Fruit fly (Drosophila melanogaster) whole organism, embryonic: ENCODE results near the gene CG44094.

Experiments used
- Antp ChIP-seq: fragments of 200-800 bp; sonication (Bioruptor generic); optimal IDR thresholded peaks from 3 replicates; lab custom pipeline; 2016; ENCODE audit warnings: missing biosample characterization, missing genetic modification characterization
- Bteb2 ChIP-seq: fragments of 200-800 bp; sonication (Bioruptor generic); optimal IDR thresholded peaks from 2 replicates; lab custom pipeline; 2016; ENCODE audit warnings: missing biosample characterization, missing genetic modification characterization
- CG11398 ChIP-seq: fragments of 200-800 bp; sonication (Bioruptor generic); optimal IDR thresholded peaks from 2 replicates; lab custom pipeline; 2016; ENCODE audit warnings: missing biosample characterization, missing genetic modification characterization
- CG1233 ChIP-seq: fragments of 200-800 bp; sonication (Bioruptor generic); optimal IDR thresholded peaks from 4 replicates; lab custom pipeline; 2018; ENCODE audit warnings: missing biosample characterization, mild to moderate bottlenecking, missing genetic modification characterization
- CG12391 ChIP-seq: fragments of 200-800 bp; sonication (Bioruptor generic); optimal IDR thresholded peaks from 3 replicates; lab custom pipeline; 2018; ENCODE audit warnings: missing biosample characterization, mild to moderate bottlenecking, missing genetic modification characterization, moderate library complexity
- CG12659 ChIP-seq: fragments of 200-800 bp; sonication (Bioruptor generic); optimal IDR thresholded peaks from 3 replicates; lab custom pipeline; 2017; ENCODE audit warnings: mild to moderate bottlenecking, missing biosample characterization, missing genetic modification reagents, missing genetic modification characterization
- CG12769 ChIP-seq: fragments of 200-800 bp; sonication (Bioruptor generic); optimal IDR thresholded peaks from 2 replicates; lab custom pipeline; 2019; ENCODE audit warnings: missing biosample characterization, mild to moderate bottlenecking, missing genetic modification characterization, moderate library complexity
- CG13296 ChIP-seq: fragments of 200-800 bp; sonication (Bioruptor generic); optimal IDR thresholded peaks from 3 replicates; lab custom pipeline; 2018; ENCODE audit warnings: missing biosample characterization, mild to moderate bottlenecking, missing genetic modification characterization
- CG14014 ChIP-seq: fragments of 200-800 bp; sonication (Bioruptor generic); IDR thresholded peaks from 2 replicates; pipeline ENCODE4 v1.3.6; 2022; ENCODE audit warnings: missing biosample characterization, missing genetic modification characterization
- CG17359 ChIP-seq: fragments of 200-800 bp; sonication (Bioruptor generic); optimal IDR thresholded peaks from 3 replicates; lab custom pipeline; 2018; ENCODE audit warnings: missing biosample characterization, mild to moderate bottlenecking, missing genetic modification characterization, moderate library complexity
- CG1832 ChIP-seq: fragments of 200-800 bp; sonication (Bioruptor generic); optimal IDR thresholded peaks from 2 replicates; lab custom pipeline; 2017; ENCODE audit warnings: missing biosample characterization, mild to moderate bottlenecking, missing genetic modification characterization, inconsistent platforms
- CG18599 ChIP-seq: fragments of 200-800 bp; sonication (Bioruptor generic); optimal IDR thresholded peaks from 3 replicates; lab custom pipeline; 2017; ENCODE audit warnings: missing biosample characterization, missing genetic modification characterization, mild to moderate bottlenecking, moderate library complexity, missing genetic modification reagents
- CG2120 ChIP-seq: fragments of 200-800 bp; sonication (Bioruptor generic); optimal IDR thresholded peaks from 3 replicates; lab custom pipeline; 2016; ENCODE audit warnings: missing biosample characterization, missing genetic modification characterization
- CG2875 ChIP-seq: fragments of 200-800 bp; sonication (Bioruptor generic); optimal IDR thresholded peaks from 2 replicates; lab custom pipeline; 2017; ENCODE audit warnings: missing biosample characterization, mild to moderate bottlenecking, missing genetic modification characterization, missing genetic modification reagents
- CG30431 ChIP-seq: fragments of 200-800 bp; sonication (Bioruptor generic); optimal IDR thresholded peaks from 2 replicates; lab custom pipeline; 2017; ENCODE audit warnings: missing biosample characterization, missing genetic modification characterization
- CG3281 ChIP-seq: fragments of 200-800 bp; sonication (Bioruptor generic); optimal IDR thresholded peaks from 3 replicates; lab custom pipeline; 2017; ENCODE audit warnings: missing biosample characterization, mild to moderate bottlenecking, missing genetic modification characterization
- CG34224 ChIP-seq: fragments of 200-800 bp; sonication (Bioruptor generic); IDR thresholded peaks from 3 replicates; pipeline ENCODE4 v1.3.6; 2022; ENCODE audit warnings: missing biosample characterization, missing genetic modification characterization; ENCODE audit not compliant: partially characterized antibody
- CG6254 ChIP-seq: fragments of 200-800 bp; sonication (Bioruptor generic); optimal IDR thresholded peaks from 3 replicates; lab custom pipeline; 2017; ENCODE audit warnings: mild to moderate bottlenecking, missing biosample characterization, missing genetic modification reagents, missing genetic modification characterization
- CG6654 ChIP-seq: fragments of 200-800 bp; sonication (Bioruptor generic); optimal IDR thresholded peaks from 2 replicates; lab custom pipeline; 2017; ENCODE audit warnings: missing biosample characterization, mild to moderate bottlenecking, missing genetic modification characterization
- CG7963 ChIP-seq: fragments of 200-800 bp; sonication (Bioruptor generic); IDR thresholded peaks from 3 replicates; pipeline ENCODE4 v1.3.6; 2022; ENCODE audit warnings: missing biosample characterization, missing genetic modification characterization; ENCODE audit not compliant: partially characterized antibody
- CG7987 ChIP-seq: fragments of 200-800 bp; sonication (Bioruptor generic); optimal IDR thresholded peaks from 2 replicates; lab custom pipeline; 2018; ENCODE audit warnings: missing biosample characterization, mild to moderate bottlenecking, missing genetic modification characterization, moderate library complexity
- CG8359 ChIP-seq: fragments of 200-800 bp; sonication (Bioruptor generic); optimal IDR thresholded peaks from 2 replicates; lab custom pipeline; 2017; ENCODE audit warnings: missing biosample characterization, mild to moderate bottlenecking, missing genetic modification characterization, borderline replicate concordance
- CG9932 ChIP-seq: fragments of 200-800 bp; sonication (Bioruptor generic); IDR thresholded peaks from 2 replicates; pipeline ENCODE4 v1.3.6; 2022; ENCODE audit warnings: missing biosample characterization, missing genetic modification characterization
- CoRest ChIP-seq: fragments of 200-800 bp; sonication (Bioruptor generic); optimal IDR thresholded peaks from 3 replicates; lab custom pipeline; 2018; ENCODE audit warnings: missing biosample characterization, mild to moderate bottlenecking, missing genetic modification characterization, moderate library complexity
- Doc3 ChIP-seq: fragments of 200-800 bp; sonication (Bioruptor generic); IDR thresholded peaks from 3 replicates; pipeline ENCODE4 v1.3.6; 2022; ENCODE audit warnings: missing biosample characterization, missing genetic modification characterization; ENCODE audit not compliant: partially characterized antibody
- Drgx ChIP-seq: fragments of 200-800 bp; sonication (Bioruptor generic); IDR thresholded peaks from 2 replicates; pipeline ENCODE4 v1.3.6; 2022; ENCODE audit warnings: missing biosample characterization, missing genetic modification characterization
- Hand ChIP-seq: fragments of 200-800 bp; sonication (Bioruptor generic); optimal IDR thresholded peaks from 2 replicates; lab custom pipeline; 2017; ENCODE audit warnings: mild to moderate bottlenecking, missing biosample characterization, missing genetic modification reagents, missing genetic modification characterization
- Hsf ChIP-seq: fragments of 200-800 bp; sonication (Bioruptor generic); optimal IDR thresholded peaks from 3 replicates; lab custom pipeline; 2016; ENCODE audit warnings: missing biosample characterization, missing genetic modification characterization
- Mrtf ChIP-seq: fragments of 200-800 bp; sonication (Bioruptor generic); IDR thresholded peaks from 3 replicates; pipeline ENCODE4 v1.3.6; 2022; ENCODE audit warnings: missing biosample characterization, missing genetic modification characterization
- NC2α ChIP-seq: fragments of 200-800 bp; sonication (Bioruptor generic); optimal IDR thresholded peaks from 2 replicates; lab custom pipeline; 2016; ENCODE audit warnings: missing biosample characterization, missing genetic modification characterization
- NK7.1 ChIP-seq: fragments of 200-800 bp; sonication (Bioruptor generic); optimal IDR thresholded peaks from 3 replicates; lab custom pipeline; 2016; ENCODE audit warnings: missing biosample characterization, missing genetic modification characterization
- Nf-YB ChIP-seq: fragments of 200-800 bp; sonication (Bioruptor generic); optimal IDR thresholded peaks from 3 replicates; lab custom pipeline; 2019; ENCODE audit warnings: missing biosample characterization, mild to moderate bottlenecking, missing genetic modification characterization, moderate library complexity
- Stat92E ChIP-seq, 3 experiments: fragments of >200 bp in 2 of 3; fragments of 200-800 bp in 1 of 3; sonication (Bioruptor generic) in 1 of 3; optimal IDR thresholded peaks; 2 replicates each; lab custom pipeline; 2017 to 2019; ENCODE audit warnings: missing biosample characterization in 3 of 3, missing genetic modification characterization in 3 of 3, mild to moderate bottlenecking in 1 of 3, moderate library complexity in 1 of 3
- bowl ChIP-seq: fragments of 200-800 bp; sonication (Bioruptor generic); IDR thresholded peaks from 2 replicates; pipeline ENCODE4 v1.3.6; 2022; ENCODE audit warnings: missing biosample characterization, missing genetic modification characterization
- caup ChIP-seq: fragments of 200-800 bp; sonication (Bioruptor generic); optimal IDR thresholded peaks from 3 replicates; lab custom pipeline; 2017; ENCODE audit warnings: missing biosample characterization, mild to moderate bottlenecking, missing genetic modification characterization, moderate library complexity; ENCODE audit not compliant: severe bottlenecking
- fd64A ChIP-seq: fragments of 200-800 bp; sonication (Bioruptor generic); optimal IDR thresholded peaks from 3 replicates; lab custom pipeline; 2018; ENCODE audit warnings: missing biosample characterization, mild to moderate bottlenecking, missing genetic modification characterization
- grau ChIP-seq: fragments of 200-800 bp; optimal IDR thresholded peaks from 3 replicates; lab custom pipeline; 2019; ENCODE audit warnings: missing biosample characterization, mild to moderate bottlenecking, missing genetic modification characterization, moderate library complexity
- kay ChIP-seq: fragments of 200-800 bp; sonication (Bioruptor generic); optimal IDR thresholded peaks from 2 replicates; lab custom pipeline; 2016; ENCODE audit warnings: missing biosample characterization, missing genetic modification characterization
- mirr ChIP-seq: fragments of 200-800 bp; sonication (Bioruptor generic); optimal IDR thresholded peaks from 3 replicates; lab custom pipeline; 2018; ENCODE audit warnings: missing biosample characterization, mild to moderate bottlenecking, missing genetic modification characterization
- nerfin-2 ChIP-seq: fragments of 200-800 bp; sonication (Bioruptor generic); IDR thresholded peaks from 2 replicates; pipeline ENCODE4 v1.3.6; 2022; ENCODE audit warnings: missing biosample characterization, missing genetic modification characterization; ENCODE audit not compliant: partially characterized antibody
- oc ChIP-seq: fragments of 200-800 bp; sonication (Bioruptor generic); optimal IDR thresholded peaks from 2 replicates; lab custom pipeline; 2018; ENCODE audit warnings: missing biosample characterization, mild to moderate bottlenecking, missing genetic modification characterization, moderate library complexity
- pb ChIP-seq: fragments of 200-800 bp; sonication (Bioruptor generic); optimal IDR thresholded peaks from 3 replicates; lab custom pipeline; 2016; ENCODE audit warnings: missing biosample characterization, missing genetic modification characterization
- pnt ChIP-seq: fragments of 200-800 bp; sonication (Bioruptor generic); optimal IDR thresholded peaks from 3 replicates; lab custom pipeline; 2016; ENCODE audit warnings: missing biosample characterization, missing genetic modification characterization
- pzg ChIP-seq: fragments of 200-800 bp; sonication (Bioruptor generic); optimal IDR thresholded peaks from 3 replicates; lab custom pipeline; 2018; ENCODE audit warnings: missing biosample characterization, mild to moderate bottlenecking, missing genetic modification characterization, moderate library complexity
- schlank ChIP-seq: fragments of 200-800 bp; sonication (Bioruptor generic); optimal IDR thresholded peaks from 2 replicates; lab custom pipeline; 2018; ENCODE audit warnings: missing biosample characterization, mild to moderate bottlenecking, missing genetic modification characterization
- scrt ChIP-seq: fragments of 200-800 bp; sonication (Bioruptor generic); optimal IDR thresholded peaks from 2 replicates; lab custom pipeline; 2018; ENCODE audit warnings: missing biosample characterization, mild to moderate bottlenecking, missing genetic modification characterization, moderate library complexity
- sr ChIP-seq: fragments of 200-800 bp; sonication (Bioruptor generic); IDR thresholded peaks from 3 replicates; pipeline ENCODE4 v1.3.6; 2022; ENCODE audit warnings: missing biosample characterization, missing genetic modification characterization
- tgo ChIP-seq: fragments of 200-800 bp; sonication (Bioruptor generic); IDR thresholded peaks from 3 replicates; pipeline ENCODE4 v1.3.6; 2022; ENCODE audit warnings: missing biosample characterization, missing genetic modification characterization
- zfh2 ChIP-seq: fragments of 200-800 bp; sonication (Bioruptor generic); optimal IDR thresholded peaks from 2 replicates; lab custom pipeline; 2016; ENCODE audit warnings: missing biosample characterization, missing genetic modification characterization

The CG44094 gene

dm6 chr3R:14568501-14569137 lies 7.8 kb downstream of the CG44094 start, which contains the start of gene CG8066 (continued):
- TF ChIP-seq CG1233 (no peak), CG6654 (GFP tag; lab: Kevin White, UChicago) (no peak), NK7.1 (no peak), CG11398 (GFP tag; lab: Kevin White, UChicago) (no peak), CG9932 (GFP tag; lab: Robert Waterston, UW) (peak; percentile 67), CG7963 (GFP tag; lab: Robert Waterston, UW) (no peak), NC2α (GFP tag; lab: Kevin White, UChicago) (no peak), kay (peak; percentile 59), CG7987 (GFP tag; lab: Kevin White, UChicago) (no peak), grau (peak; percentile 7), CoRest (tag; lab: Kevin White, UChicago) (peak; percentile 11), scrt (no peak), CG2875 (GFP tag; lab: Kevin White, UChicago) (no peak), zfh2 (no peak), pnt (GFP tag; lab: Kevin White, UChicago) (no peak), CG1832 (no peak), CG12391 (tag; lab: Kevin White, UChicago) (peak; percentile 25), Hsf (GFP tag; lab: Kevin White, UChicago) (no peak), bowl (GFP tag; lab: Robert Waterston, UW) (no peak), oc (no peak), Nf-YB (GFP tag; lab: Kevin White, UChicago) (no peak), fd64A (GFP tag; lab: Kevin White, UChicago) (no peak), CG17359 (tag; lab: Kevin White, UChicago) (peak; percentile 15), CG8359 (GFP tag; lab: Kevin White, UChicago) (no peak), Doc3 (GFP tag; lab: Robert Waterston, UW) (peak; percentile 35; the same call in 1 of the 3 replicates), CG13296 (no peak), CG12659 (GFP tag; lab: Kevin White, UChicago) (peak; percentile 20), Antp (GFP tag; lab: Kevin White, UChicago) (no peak), schlank (tag; lab: Kevin White, UChicago) (no peak), pb (no peak), mirr (GFP tag; lab: Kevin White, UChicago) (peak; percentile 11), nerfin-2 (GFP tag; lab: Robert Waterston, UW) (no peak), CG3281 (GFP tag; lab: Kevin White, UChicago) (no peak), Bteb2 (GFP tag; lab: Kevin White, UChicago) (no peak), Mrtf (GFP tag; lab: Robert Waterston, UW) (no peak), CG18599 (GFP tag; lab: Kevin White, UChicago) (peak; percentile 49), CG30431 (no peak), tgo (GFP tag; lab: Robert Waterston, UW) (no peak), CG12769 (tag; lab: Kevin White, UChicago) (peak; percentile 24), CG14014 (GFP tag; lab: Robert Waterston, UW) (no peak), CG2120 (peak; percentile 46), Drgx (GFP tag; lab: Robert Waterston, UW) (no peak), Hand (GFP tag; lab: Kevin White, UChicago) (no peak), sr (GFP tag; lab: Robert Waterston, UW) (no peak), CG6254 (no peak), CG34224 (GFP tag; lab: Robert Waterston, UW) (peak; percentile 17; the same call in 2 of the 3 replicates), Stat92E (GFP tag; optimal IDR thresholded peaks at IDR 0.05; lab: Kevin White, UChicago) (no peak), pzg (GFP tag; lab: Kevin White, UChicago) (no peak), caup (GFP tag; lab: Kevin White, UChicago) (peak; percentile 46)
